Worm (Caenorhabditis elegans) whole organism, L4 larva: ENCODE measurements around the gene F38B7.17.

Experiments used
- ces-1 ChIP-seq: fragments of 150-350 bp; sonication (generic microtip); optimal IDR thresholded peaks from 4 replicates; lab custom pipeline; 2014; ENCODE audit warnings: missing biosample characterization, missing genetic modification reagents, missing genetic modification characterization
- nhr-237 ChIP-seq: sonication (generic microtip); optimal IDR thresholded peaks from 2 replicates; lab custom pipeline; 2017; ENCODE audit warnings: missing biosample characterization, missing genetic modification characterization
- pha-4 ChIP-seq, 2 experiments: fragments of 150-350 bp in 1 of 2; fragments of 200-800 bp in 1 of 2; sonication (Bioruptor generic) in 1 of 2; IDR thresholded peaks in 1 of 2; optimal IDR thresholded peaks in 1 of 2; 2 replicates each; pipeline versions ENCODE4 v1.3.6 to Lab custom; 2014 to 2022; ENCODE audit warnings: missing genetic modification characterization in 2 of 2, missing genetic modification reagents in 2 of 2, missing biosample characterization in 1 of 2, missing compliant biosample characterization in 1 of 2
- unc-39 ChIP-seq: sonication (generic microtip); optimal IDR thresholded peaks from 2 replicates; lab custom pipeline; 2017; ENCODE audit warnings: missing biosample characterization, missing genetic modification characterization
- unc-62 ChIP-seq, 3 experiments: fragments of 150-350 bp in 1 of 3; sonication (generic microtip); optimal IDR thresholded peaks in 2 of 3; peaks in 1 of 3; 1 replicate in 1 of 3; 2 replicates in 2 of 3; lab custom pipeline; 2014 to 2017; ENCODE audit warnings: missing biosample characterization in 3 of 3, missing genetic modification characterization in 3 of 3, missing genetic modification reagents in 3 of 3, missing genotype in 1 of 3

- no peak for TF ChIP-seq unc-39 (tag; lab: Kevin White, UChicago)
- TF ChIP-seq nhr-237: no peak
- 0 out of 2 replicates have a peak, but pooled peaks have one; percentile 39 for TF ChIP-seq pha-4 (GFP tag; IDR thresholded peaks at IDR 0.05; lab: Robert Waterston, UW)
- no peak for TF ChIP-seq pha-4 (tag; optimal IDR thresholded peaks at IDR 0.05; lab: Kevin White, UChicago)
- peak in 1 of 2 experiments; percentile 93 for TF ChIP-seq unc-62 (GFP tag; optimal IDR thresholded peaks at IDR 0.05 in 1 of 2; lab: Kevin White, UChicago)
- TF ChIP-seq unc-62 (tag; optimal IDR thresholded peaks at IDR 0.05; lab: Kevin White, UChicago): no peak
- TF ChIP-seq ces-1 (GFP tag; lab: Kevin White, UChicago): no peak
Observed at ce11 chrV:11533365-11533949, 15.3 kb downstream of the F38B7.17 start.
